Fruit fly (Drosophila melanogaster): ENCODE results near the gene Lkb1.
A peak's percentile ranks its signal among the peaks of the same experiment; 100 is the strongest.

Gene Lkb1

dm6 chr3R:13711735-13712134 lies 35.4 kb downstream of the Lkb1 start, which contains the start of the genes primo-1 and primo-2:
Gene primo-1, minus strand, starts transcription at chr3R:13711835.
Gene primo-2, minus strand, starts transcription at chr3R:13711835.
- TF ChIP-seq noc (tag; optimal IDR thresholded peaks at IDR 0.05), result no peak

dm6 chr3R:13713541-13713940 lies 37.2 kb downstream of the Lkb1 start:
- peak; percentile 23 for TF ChIP-seq noc (tag; optimal IDR thresholded peaks at IDR 0.05)

- no peak for TF ChIP-seq noc (tag; optimal IDR thresholded peaks at IDR 0.05)
These were observed 37.7 kb downstream of the Lkb1 start for dm6 chr3R:13713984-13714532.

- TF ChIP-seq noc (tag; optimal IDR thresholded peaks at IDR 0.05), result peak; percentile 29
These were observed 38.8 kb downstream of the Lkb1 start, which contains the start of gene kmr for dm6 chr3R:13715012-13715673. Gene kmr, plus strand, starts transcription at chr3R:13715207.

- no peak for TF ChIP-seq noc (tag; optimal IDR thresholded peaks at IDR 0.05)
These were observed 39.5 kb downstream of the Lkb1 start for dm6 chr3R:13715674-13716454.

dm6 chr3R:13716827-13717226 lies 40.5 kb downstream of the Lkb1 start:
- no peak for TF ChIP-seq noc (tag; optimal IDR thresholded peaks at IDR 0.05)

dm6 chr3R:13718076-13718475 lies 41.7 kb downstream of the Lkb1 start, which contains the start of gene Ubc87F:
Gene Ubc87F, minus strand, starts transcription at chr3R:13718176.
- TF ChIP-seq noc (tag; optimal IDR thresholded peaks at IDR 0.05), result no peak

dm6 chr3R:13719053-13719452 lies 42.7 kb downstream of the Lkb1 start:
- TF ChIP-seq noc (tag; optimal IDR thresholded peaks at IDR 0.05), result no peak

dm6 chr3R:13720798-13721197 lies 44.4 kb downstream of the Lkb1 start:
- no peak for TF ChIP-seq noc (tag; optimal IDR thresholded peaks at IDR 0.05)

- TF ChIP-seq noc (tag; optimal IDR thresholded peaks at IDR 0.05), result no peak
These were observed 45.6 kb downstream of the Lkb1 start for dm6 chr3R:13721998-13722397.

- no peak for TF ChIP-seq noc (tag; optimal IDR thresholded peaks at IDR 0.05)
These were observed 46.1 kb downstream of the Lkb1 start for dm6 chr3R:13722451-13722850.

dm6 chr3R:13724029-13724638 lies 47.8 kb downstream of the Lkb1 start:
- no peak for TF ChIP-seq noc (tag; optimal IDR thresholded peaks at IDR 0.05)

- no peak for TF ChIP-seq noc (tag; optimal IDR thresholded peaks at IDR 0.05)
These were observed 50.4 kb downstream of the Lkb1 start for dm6 chr3R:13726795-13727194.

- no peak for TF ChIP-seq noc (tag; optimal IDR thresholded peaks at IDR 0.05)
These were observed 52.5 kb downstream of the Lkb1 start for dm6 chr3R:13728897-13729296.
